Worm (Caenorhabditis elegans): ENCODE measurements around the gene nlp-6.

DNA sequence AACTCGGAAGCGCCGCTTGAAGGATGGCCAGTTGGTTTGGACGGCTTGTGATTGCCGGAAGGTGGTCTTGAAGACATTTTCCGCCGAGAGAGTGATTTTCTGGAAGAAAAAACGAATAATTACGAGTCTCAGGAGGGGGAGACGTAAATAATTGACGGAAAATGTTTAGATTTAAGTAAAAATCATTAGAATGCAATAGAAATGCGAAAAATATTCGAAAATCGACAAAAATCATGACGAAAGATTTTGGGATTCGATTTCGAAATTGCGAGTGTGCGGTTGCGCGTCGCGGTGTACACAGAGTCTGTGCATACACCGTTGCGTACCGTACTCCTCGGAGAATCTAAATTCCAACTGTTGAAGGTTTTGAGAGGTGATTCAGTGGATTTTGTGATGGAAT is 49.4 kb downstream of the nlp-6 start, which contains the start of gene H11L12.1:
- TF ChIP-seq T22C8.4 (GFP tag; IDR thresholded peaks at IDR 0.05), result no peak
- TF ChIP-seq ztf-29 (GFP tag; IDR thresholded peaks at IDR 0.05), result no peak
- no peak for TF ChIP-seq flt-1 (GFP tag; IDR thresholded peaks at IDR 0.05)
- TF ChIP-seq med-1 (GFP tag; optimal IDR thresholded peaks at IDR 0.05; ENCODE audit: insufficient read depth), result no peak

Data from whole organism, midembryonic.